Fruit fly (Drosophila melanogaster): ENCODE measurements around the gene pigeon.

Gene pigeon

DNA sequence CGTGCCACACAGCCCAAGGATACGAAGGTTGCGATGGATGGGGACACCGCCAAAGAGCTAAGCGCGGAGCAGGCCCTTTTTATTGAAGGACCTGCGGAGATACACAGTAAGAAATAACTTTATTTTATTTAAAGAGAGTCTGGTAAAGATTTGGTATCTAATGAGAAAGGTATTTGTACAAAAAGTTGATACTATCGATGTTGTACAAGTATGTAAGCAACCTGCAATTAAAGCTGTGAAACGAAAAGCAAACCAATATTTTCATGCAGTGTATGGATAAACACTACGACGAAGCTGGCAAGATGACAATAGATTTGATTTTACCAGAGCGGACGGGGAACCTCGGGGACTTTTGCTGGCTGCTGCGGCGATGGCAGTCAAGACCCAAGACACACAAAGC is 47.5 kb downstream of the pigeon start (continued):
- TF ChIP-seq salm (tag; optimal IDR thresholded peaks at IDR 0.05), result no peak
- peak; percentile 42; the same call in 1 of the 2 replicates for TF ChIP-seq CG14441 (GFP tag; IDR thresholded peaks at IDR 0.05)
- no peak for TF ChIP-seq CG5180 (GFP tag; optimal IDR thresholded peaks at IDR 0.05)
- TF ChIP-seq D (optimal IDR thresholded peaks at IDR 0.05), result no peak
- TF ChIP-seq D (GFP tag; optimal IDR thresholded peaks at IDR 0.05), result no peak
- no peak for TF ChIP-seq CG2889 (GFP tag; IDR thresholded peaks at IDR 0.05)
- no peak for TF ChIP-seq CG17186 (GFP tag; optimal IDR thresholded peaks at IDR 0.05)
- no peak for TF ChIP-seq gsb (GFP tag; IDR thresholded peaks at IDR 0.05)
- TF ChIP-seq wor (GFP tag; IDR thresholded peaks at IDR 0.05), result no peak
- TF ChIP-seq CG11504 (tag; optimal IDR thresholded peaks at IDR 0.05), result peak; percentile 33
- peak; percentile 62 for TF ChIP-seq zf30C (GFP tag; optimal IDR thresholded peaks at IDR 0.05)
- TF ChIP-seq vvl (GFP tag; IDR thresholded peaks at IDR 0.05), result 0 out of 2 replicates have a peak, but pooled peaks have one; percentile 28
- TF ChIP-seq dm (GFP tag; optimal IDR thresholded peaks at IDR 0.05), result no peak
- peak; percentile 27 for TF ChIP-seq CG18619 (GFP tag; optimal IDR thresholded peaks at IDR 0.05)
- no peak for TF ChIP-seq gcm2 (GFP tag; optimal IDR thresholded peaks at IDR 0.05)
- no peak for TF ChIP-seq CG14667 (GFP tag; IDR thresholded peaks at IDR 0.05)
- TF ChIP-seq Hey (tag; optimal IDR thresholded peaks at IDR 0.05), result no peak
- TF ChIP-seq ro (GFP tag; IDR thresholded peaks at IDR 0.05), result no peak
- peak; percentile 46; the same call in 1 of the 3 replicates for TF ChIP-seq ci (GFP tag; IDR thresholded peaks at IDR 0.05)
- peak; percentile 52; the same call in 2 of the 3 replicates for TF ChIP-seq zfh1 (GFP tag; IDR thresholded peaks at IDR 0.05)
- TF ChIP-seq CG3407 (GFP tag; optimal IDR thresholded peaks at IDR 0.05), result no peak
- no peak for TF ChIP-seq CG12155 (GFP tag; optimal IDR thresholded peaks at IDR 0.05)
- TF ChIP-seq wek (GFP tag; optimal IDR thresholded peaks at IDR 0.05), result no peak
- no peak for TF ChIP-seq CG30020 (tag; optimal IDR thresholded peaks at IDR 0.05)
- TF ChIP-seq ewg (GFP tag; optimal IDR thresholded peaks at IDR 0.05), result no peak
- TF ChIP-seq emc (GFP tag; optimal IDR thresholded peaks at IDR 0.05), result no peak
- no peak for TF ChIP-seq knrl (GFP tag; IDR thresholded peaks at IDR 0.05; ENCODE audit: partially characterized antibody)
- no peak for TF ChIP-seq croc (GFP tag; conservative IDR thresholded peaks at IDR 0.05)
- no peak for TF ChIP-seq Lpt (GFP tag; optimal IDR thresholded peaks at IDR 0.05)
- TF ChIP-seq Aef1 (GFP tag; IDR thresholded peaks at IDR 0.05), result peak; percentile 28; the same call in 1 of the 3 replicates
- no peak for TF ChIP-seq CG3163 (GFP tag; optimal IDR thresholded peaks at IDR 0.05)
- no peak for TF ChIP-seq bbx (GFP tag; IDR thresholded peaks at IDR 0.05; ENCODE audit: partially characterized antibody)
- no peak for TF ChIP-seq CG9817 (tag; optimal IDR thresholded peaks at IDR 0.05)
- TF ChIP-seq nerfin-1 (tag; optimal IDR thresholded peaks at IDR 0.05), result no peak
- peak; percentile 36; the same call in 1 of the 2 replicates for TF ChIP-seq CG9215 (GFP tag; IDR thresholded peaks at IDR 0.05)
- no peak for TF ChIP-seq CG42726 (GFP tag; IDR thresholded peaks at IDR 0.05; ENCODE audit: partially characterized antibody)
- no peak for TF ChIP-seq CG17328 (GFP tag; IDR thresholded peaks at IDR 0.05)
- no peak for TF ChIP-seq sd (tag; optimal IDR thresholded peaks at IDR 0.05)
- TF ChIP-seq PHDP (tag; optimal IDR thresholded peaks at IDR 0.05), result peak; percentile 1
- no peak for TF ChIP-seq Doc3 (GFP tag; IDR thresholded peaks at IDR 0.05; ENCODE audit: partially characterized antibody)
- no peak for TF ChIP-seq CG6854 (GFP tag; optimal IDR thresholded peaks at IDR 0.05)
- TF ChIP-seq CoRest (tag; optimal IDR thresholded peaks at IDR 0.05), result peak; percentile 47
- no peak for TF ChIP-seq CG14965 (GFP tag; optimal IDR thresholded peaks at IDR 0.05; ENCODE audit: borderline replicate concordance)
- TF ChIP-seq Dad (GFP tag; optimal IDR thresholded peaks at IDR 0.05), result no peak
- TF ChIP-seq scrt (GFP tag; optimal IDR thresholded peaks at IDR 0.05), result peak; percentile 10
- peak; percentile 15 for TF ChIP-seq org-1 (GFP tag; optimal IDR thresholded peaks at IDR 0.05)
- TF ChIP-seq CG9876 (GFP tag; optimal IDR thresholded peaks at IDR 0.05), result no peak
- TF ChIP-seq CG34224 (GFP tag; IDR thresholded peaks at IDR 0.05; ENCODE audit: partially characterized antibody), result no peak
- TF ChIP-seq Trl (optimal IDR thresholded peaks at IDR 0.05), result no peak
- TF ChIP-seq Trl (GFP tag; optimal IDR thresholded peaks at IDR 0.05), result peak; percentile 23
- peak; percentile 65 for TF ChIP-seq Dbx (GFP tag; IDR thresholded peaks at IDR 0.05)
- no peak for TF ChIP-seq CG4282 (GFP tag; optimal IDR thresholded peaks at IDR 0.05)
